Fruit fly (Drosophila melanogaster): ENCODE measurements around the gene CG8191.

dm6 chrX:15701047-15701446 is 30.9 kb upstream of the CG8191 start, which contains the start of gene CG9240:
- TF ChIP-seq CTCF (optimal IDR thresholded peaks at IDR 0.05): no peak
- no peak for TF ChIP-seq CG8478 (optimal IDR thresholded peaks at IDR 0.05)
